Worm (Caenorhabditis elegans): ENCODE results near the gene dpy-28.

dpy-28 gene

DNA sequence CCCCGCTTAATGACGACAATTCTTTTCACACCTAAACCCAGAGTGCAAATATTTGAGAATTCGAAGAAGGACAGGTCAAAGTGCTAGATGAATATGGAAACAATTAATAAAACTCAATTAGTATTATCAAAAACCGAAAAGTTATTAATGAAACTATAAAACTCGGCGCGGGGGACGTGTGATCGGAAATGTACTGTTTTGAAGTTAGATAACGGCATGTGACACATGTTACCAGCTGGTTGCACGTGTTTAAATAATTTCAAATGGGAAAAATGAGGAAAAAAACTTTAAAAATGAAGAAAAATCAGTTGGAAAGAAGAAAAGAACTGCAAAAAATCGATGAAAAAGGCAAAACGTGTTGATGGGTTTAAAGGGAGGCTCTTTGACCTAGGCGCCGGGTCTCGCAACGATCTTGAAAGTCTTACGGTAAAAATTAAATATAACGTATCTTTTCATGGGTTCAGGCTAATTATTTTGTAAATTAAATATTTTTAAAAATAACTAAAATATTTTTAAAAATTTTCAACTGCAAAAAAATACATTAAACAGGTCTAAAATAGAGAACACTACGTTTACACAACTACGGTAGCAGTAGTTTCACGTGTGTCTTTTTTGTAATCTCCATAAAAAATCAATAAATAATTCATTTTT is 57.8 kb downstream of the dpy-28 start:
- TF ChIP-seq unc-62 (GFP tag; optimal IDR thresholded peaks at IDR 0.05) = no peak

DNA sequence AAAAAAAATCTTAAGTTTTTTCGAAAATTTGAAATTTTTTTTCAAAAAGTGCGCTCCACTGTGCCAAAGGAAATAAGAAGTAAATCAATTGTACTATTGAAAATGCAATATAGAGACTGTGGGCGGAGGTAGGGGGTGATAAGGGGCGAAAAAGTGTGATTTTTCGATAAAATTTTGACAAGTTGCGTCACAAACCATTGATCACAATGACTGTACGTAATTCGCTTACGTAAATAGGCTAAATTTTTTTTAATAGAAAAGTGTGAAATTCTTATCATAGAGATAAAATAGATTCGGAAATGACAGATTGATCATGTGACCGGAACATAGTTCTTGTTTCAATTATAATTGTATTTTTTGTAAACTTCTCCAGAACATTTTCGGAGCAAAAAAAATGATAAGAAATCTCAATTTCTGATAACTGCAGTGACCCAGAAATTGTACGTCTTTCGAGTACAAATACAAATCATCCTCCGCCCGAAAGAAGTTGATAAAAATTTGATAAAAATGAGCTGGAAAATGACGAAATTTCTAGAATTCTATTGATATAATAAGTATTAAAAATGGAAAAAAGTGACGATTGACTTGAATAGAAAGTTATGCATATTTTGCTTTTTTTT is 59.7 kb downstream of the dpy-28 start:
- no peak for TF ChIP-seq unc-62 (GFP tag; optimal IDR thresholded peaks at IDR 0.05)

DNA sequence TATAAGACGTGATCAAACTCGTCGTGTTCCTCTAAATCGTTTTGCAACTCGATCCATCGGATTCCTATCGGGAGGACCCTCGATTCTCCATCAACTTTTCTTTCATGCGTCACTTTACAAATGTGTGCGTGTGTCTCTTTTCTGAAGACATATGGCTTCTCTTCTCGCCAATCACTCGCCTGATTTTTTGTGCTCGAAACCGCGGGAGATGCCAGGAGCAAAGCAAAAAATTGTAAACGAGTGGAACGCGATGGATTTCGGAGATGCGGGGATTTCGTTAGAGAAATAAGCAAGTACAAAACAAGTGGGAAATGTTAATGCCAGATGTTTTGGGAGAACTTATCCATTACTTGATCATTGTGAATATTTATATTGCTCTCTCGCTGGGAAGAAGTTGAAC is 61.3 kb downstream of the dpy-28 start:
- TF ChIP-seq unc-62 (GFP tag; optimal IDR thresholded peaks at IDR 0.05) = no peak

DNA sequence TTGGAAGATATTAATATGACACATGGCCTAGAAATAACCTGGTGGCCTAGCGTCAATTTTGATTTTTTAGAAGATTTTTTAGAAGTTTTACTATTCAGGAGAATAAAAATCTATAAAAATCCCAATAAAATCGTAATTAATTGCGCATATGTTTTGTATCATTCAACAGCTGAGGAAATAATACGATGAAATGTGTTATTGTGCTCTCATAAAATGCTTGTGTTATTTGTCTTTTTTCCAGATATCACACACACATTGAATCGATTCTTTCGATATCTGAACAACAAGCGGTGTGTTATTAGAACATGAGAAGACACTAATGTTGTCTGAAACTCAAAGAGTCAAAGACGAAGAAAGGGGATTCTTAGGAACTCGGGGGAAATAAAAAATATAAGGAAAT is 62.2 kb downstream of the dpy-28 start:
- no peak for TF ChIP-seq unc-62 (GFP tag; optimal IDR thresholded peaks at IDR 0.05)
